Worm (Caenorhabditis elegans) whole organism, early embryonic: ENCODE measurements around the gene C45G9.10.
A peak's percentile ranks its signal among the peaks of the same experiment; 100 is the strongest.

ENCODE experiments used
- ama-1 ChIP-seq: fragments of 150-350 bp; optimal IDR thresholded peaks from 2 replicates; lab custom pipeline; 2014
- flt-1 ChIP-seq: fragments of 200-800 bp; sonication (Bioruptor generic); IDR thresholded peaks from 2 replicates; pipeline ENCODE4 v1.3.6; 2022; ENCODE audit warnings: missing genetic modification characterization, missing compliant biosample characterization
- tbx-11 ChIP-seq: fragments of 200-800 bp; sonication (Bioruptor generic); IDR thresholded peaks from 2 replicates; pipeline ENCODE4 v1.3.6; 2022; ENCODE audit warnings: missing genetic modification characterization, missing compliant biosample characterization

DNA sequence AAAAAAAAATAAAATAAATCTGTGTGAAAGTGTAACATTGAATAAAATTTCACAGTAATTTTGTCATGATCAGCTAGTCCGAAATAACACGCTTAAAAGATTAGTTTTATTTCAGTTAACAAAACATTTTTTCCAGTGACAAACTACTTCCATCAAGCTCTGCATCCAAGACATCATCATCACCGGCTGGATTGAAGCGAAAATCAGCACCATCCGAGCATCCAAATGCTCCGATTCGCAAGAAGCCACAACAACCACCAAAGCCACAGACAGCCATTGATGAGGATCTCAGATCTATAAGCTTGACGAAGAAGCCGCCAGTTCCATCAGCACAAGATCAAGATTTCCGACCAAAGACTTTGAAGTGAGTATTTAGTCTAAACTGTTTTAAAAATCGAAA is 34.5 kb downstream of the C45G9.10 start:
- TF ChIP-seq flt-1 (GFP tag; lab: Robert Waterston, UW) (no peak), ama-1 (lab: Kevin White, UChicago) (peak; percentile 27), tbx-11 (GFP tag; lab: Robert Waterston, UW) (no peak)
